Worm (Caenorhabditis elegans): ENCODE data around the gene srg-56.

ce11 chrV:2750006-2750405 is 11.9 kb upstream of the srg-56 start, which contains the start of gene srx-24:
- TF ChIP-seq cebp-2 (GFP tag; IDR thresholded peaks at IDR 0.05) (no peak), ztf-6 (GFP tag; IDR thresholded peaks at IDR 0.05) (no peak), F52B5.7 (tag; optimal IDR thresholded peaks at IDR 0.05) (no peak), madf-6 (GFP tag; IDR thresholded peaks at IDR 0.05) (no peak), madf-10 (tag; optimal IDR thresholded peaks at IDR 0.05) (no peak), pha-4 (tag; optimal IDR thresholded peaks at IDR 0.05) (no peak), ceh-27 (GFP tag; optimal IDR thresholded peaks at IDR 0.05) (no peak), unc-62 (GFP tag; optimal IDR thresholded peaks at IDR 0.05) (no peak), rcor-1 (GFP tag; IDR thresholded peaks at IDR 0.05) (no peak)
